Fruit fly (Drosophila melanogaster) whole organism, prepupa: ENCODE data around the gene CG43630.

ENCODE experiments used
- Blimp-1 ChIP-seq: fragments of 200-800 bp; sonication (Bioruptor generic); optimal IDR thresholded peaks from 3 replicates; lab custom pipeline; 2017; ENCODE audit warnings: missing biosample characterization, missing genetic modification characterization, mild to moderate bottlenecking, moderate library complexity, missing genetic modification reagents
- CG10669 ChIP-seq: fragments of 200-800 bp; sonication (Bioruptor generic); optimal IDR thresholded peaks from 3 replicates; lab custom pipeline; 2018; ENCODE audit warnings: missing biosample characterization, mild to moderate bottlenecking, missing genetic modification characterization, moderate library complexity
- CG11294 ChIP-seq: fragments of 200-800 bp; sonication (Bioruptor generic); IDR thresholded peaks from 2 replicates; pipeline ENCODE4 v1.3.6; 2022; ENCODE audit warnings: missing biosample characterization, missing genetic modification characterization
- CG1621 ChIP-seq: fragments of 200-800 bp; sonication (Bioruptor generic); optimal IDR thresholded peaks from 3 replicates; lab custom pipeline; 2018; ENCODE audit warnings: missing biosample characterization, mild to moderate bottlenecking, missing genetic modification characterization
- CG31627 ChIP-seq: fragments of 200-800 bp; sonication (Bioruptor generic); optimal IDR thresholded peaks from 3 replicates; lab custom pipeline; 2016; ENCODE audit warnings: missing biosample characterization, missing genetic modification characterization
- CG32006 ChIP-seq: fragments of 200-800 bp; sonication (Bioruptor generic); optimal IDR thresholded peaks from 3 replicates; lab custom pipeline; 2017; ENCODE audit warnings: missing biosample characterization, mild to moderate bottlenecking, missing genetic modification characterization
- CG34406 ChIP-seq: fragments of 200-800 bp; sonication (Bioruptor generic); optimal IDR thresholded peaks from 3 replicates; lab custom pipeline; 2016; ENCODE audit warnings: missing biosample characterization, missing genetic modification characterization
- CG3919 ChIP-seq: fragments of 200-800 bp; sonication (Bioruptor generic); optimal IDR thresholded peaks from 3 replicates; lab custom pipeline; 2016; ENCODE audit warnings: missing biosample characterization, missing genetic modification characterization
- CG4318 ChIP-seq: fragments of 200-800 bp; sonication (Bioruptor generic); optimal IDR thresholded peaks from 3 replicates; lab custom pipeline; 2017; ENCODE audit warnings: missing biosample characterization, mild to moderate bottlenecking, missing genetic modification characterization
- CG6163 ChIP-seq: fragments of 200-800 bp; sonication (Bioruptor generic); IDR thresholded peaks from 3 replicates; pipeline ENCODE4 v1.3.6; 2022; ENCODE audit warnings: missing biosample characterization, missing genetic modification characterization
- CG6808 ChIP-seq: fragments of 200-800 bp; sonication (Bioruptor generic); optimal IDR thresholded peaks from 3 replicates; lab custom pipeline; 2017; ENCODE audit warnings: missing biosample characterization, missing genetic modification characterization, mild to moderate bottlenecking, moderate library complexity, missing genetic modification reagents
- CG6854 ChIP-seq: fragments of 200-800 bp; sonication (Bioruptor generic); optimal IDR thresholded peaks from 2 replicates; lab custom pipeline; 2017; ENCODE audit warnings: missing biosample characterization, mild to moderate bottlenecking, missing genetic modification characterization
- CG8119 ChIP-seq: fragments of 200-800 bp; sonication (Bioruptor generic); IDR thresholded peaks from 3 replicates; pipeline ENCODE4 v1.3.6; 2022; ENCODE audit warnings: missing biosample characterization, missing genetic modification characterization
- CG8319 ChIP-seq: fragments of 200-800 bp; sonication (Bioruptor generic); optimal IDR thresholded peaks from 3 replicates; lab custom pipeline; 2016; ENCODE audit warnings: missing biosample characterization, missing genetic modification characterization
- CG8632 ChIP-seq: fragments of 200-800 bp; sonication (Bioruptor generic); optimal IDR thresholded peaks from 3 replicates; lab custom pipeline; 2016; ENCODE audit warnings: missing biosample characterization, missing genetic modification characterization
- CG9139 ChIP-seq: fragments of 200-800 bp; sonication (Bioruptor generic); optimal IDR thresholded peaks from 3 replicates; lab custom pipeline; 2017; ENCODE audit warnings: missing biosample characterization, mild to moderate bottlenecking, missing genetic modification characterization
- Eip78C ChIP-seq: fragments of 200-800 bp; sonication (Bioruptor generic); peaks from one replicate; lab custom pipeline; 2016; ENCODE audit warnings: missing biosample characterization, missing genetic modification characterization
- Hr38 ChIP-seq: sonication (Bioruptor generic); optimal IDR thresholded peaks from 2 replicates; lab custom pipeline; 2016; ENCODE audit warnings: missing biosample characterization, missing genetic modification characterization
- Hr39 ChIP-seq: fragments of 200-800 bp; sonication (Bioruptor generic); optimal IDR thresholded peaks from 2 replicates; lab custom pipeline; 2016; ENCODE audit warnings: missing biosample characterization, missing genetic modification characterization
- Smox ChIP-seq: fragments of 200-800 bp; sonication (Bioruptor generic); optimal IDR thresholded peaks from 3 replicates; lab custom pipeline; 2016; ENCODE audit warnings: missing biosample characterization, missing genetic modification characterization
- Sox14 ChIP-seq: fragments of 200-800 bp; sonication (Bioruptor generic); optimal IDR thresholded peaks from 3 replicates; lab custom pipeline; 2016; ENCODE audit warnings: missing biosample characterization, missing genetic modification characterization
- acj6 ChIP-seq: fragments of 200-800 bp; sonication (Bioruptor generic); optimal IDR thresholded peaks from 3 replicates; lab custom pipeline; 2016; ENCODE audit warnings: missing biosample characterization, missing genetic modification characterization
- cyc ChIP-seq: fragments of 200-800 bp; sonication (Bioruptor generic); optimal IDR thresholded peaks from 3 replicates; lab custom pipeline; 2016; ENCODE audit warnings: missing biosample characterization, missing genetic modification characterization
- dsx ChIP-seq: fragments of 200-800 bp; optimal IDR thresholded peaks from 3 replicates; lab custom pipeline; 2019; ENCODE audit warnings: missing biosample characterization, mild to moderate bottlenecking, missing genetic modification characterization, moderate library complexity; ENCODE audit not compliant: poor library complexity, severe bottlenecking
- fd59A ChIP-seq: fragments of 200-800 bp; sonication (Bioruptor generic); optimal IDR thresholded peaks from 2 replicates; lab custom pipeline; 2017; ENCODE audit warnings: missing biosample characterization, mild to moderate bottlenecking, missing genetic modification characterization, missing genetic modification reagents
- lz ChIP-seq: fragments of 200-800 bp; sonication (Bioruptor generic); optimal IDR thresholded peaks from 3 replicates; lab custom pipeline; 2016; ENCODE audit warnings: missing biosample characterization, missing genetic modification characterization
- pdm3 ChIP-seq: fragments of 200-800 bp; sonication (Bioruptor generic); optimal IDR thresholded peaks from 3 replicates; lab custom pipeline; 2016; ENCODE audit warnings: missing biosample characterization, missing genetic modification characterization
- salr ChIP-seq, 2 experiments: fragments of 200-800 bp; sonication (Bioruptor generic); optimal IDR thresholded peaks; 3 replicates each; lab custom pipeline; 2016 to 2018; ENCODE audit warnings: missing biosample characterization in 2 of 2, missing genetic modification characterization in 2 of 2, mild to moderate bottlenecking in 1 of 2
- spab ChIP-seq: fragments of 200-800 bp; sonication (Bioruptor generic); optimal IDR thresholded peaks from 2 replicates; lab custom pipeline; 2017; ENCODE audit warnings: missing biosample characterization, mild to moderate bottlenecking, missing genetic modification characterization, missing genetic modification reagents
- svp ChIP-seq: fragments of 200-800 bp; sonication (Bioruptor generic); peaks from one replicate; lab custom pipeline; 2016; ENCODE audit warnings: missing biosample characterization, missing genetic modification characterization
- topi ChIP-seq: fragments of 200-800 bp; sonication (Bioruptor generic); optimal IDR thresholded peaks from 3 replicates; lab custom pipeline; 2016; ENCODE audit warnings: missing biosample characterization, missing genetic modification characterization

Gene CG43630

DNA sequence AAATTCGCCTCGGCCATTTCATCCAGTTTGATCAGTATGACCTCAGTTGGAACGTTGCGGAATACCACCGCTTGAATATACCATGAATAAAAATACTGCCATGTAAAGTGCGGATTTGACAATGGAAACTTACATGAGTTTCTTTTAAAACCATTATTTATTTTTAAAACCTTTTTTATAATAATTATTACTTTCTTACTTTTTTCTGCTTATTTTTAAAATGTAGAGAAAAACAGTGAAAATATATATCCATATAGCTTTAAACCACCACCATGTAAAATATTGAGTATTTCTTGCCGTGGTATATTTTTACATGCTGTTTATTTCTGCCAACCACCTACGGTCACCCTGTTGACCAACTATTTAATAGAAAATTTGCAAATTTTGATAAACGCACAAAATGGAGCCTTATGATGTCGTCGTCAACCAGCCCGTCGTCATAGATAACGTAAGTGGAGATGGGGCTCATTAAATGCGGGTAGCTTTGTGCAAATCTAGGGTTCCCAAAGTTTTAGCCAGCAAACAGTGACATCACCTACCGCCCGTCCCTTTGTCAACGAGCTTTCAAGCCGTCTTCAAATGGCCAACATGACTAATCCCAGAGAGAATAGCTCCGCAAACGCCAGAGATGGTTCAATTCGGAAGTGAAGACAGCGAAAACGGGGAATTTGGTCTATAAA, 15.5 kb upstream of the CG43630 start, which contains the start of gene Arp1:
TSS of gene Arp1 (plus strand) at position 322 of the 680 bp plus-strand sequence.
- TF ChIP-seq Eip78C (GFP tag; lab: Kevin White, UChicago) (peak; percentile 38), CG34406 (no peak)

DNA sequence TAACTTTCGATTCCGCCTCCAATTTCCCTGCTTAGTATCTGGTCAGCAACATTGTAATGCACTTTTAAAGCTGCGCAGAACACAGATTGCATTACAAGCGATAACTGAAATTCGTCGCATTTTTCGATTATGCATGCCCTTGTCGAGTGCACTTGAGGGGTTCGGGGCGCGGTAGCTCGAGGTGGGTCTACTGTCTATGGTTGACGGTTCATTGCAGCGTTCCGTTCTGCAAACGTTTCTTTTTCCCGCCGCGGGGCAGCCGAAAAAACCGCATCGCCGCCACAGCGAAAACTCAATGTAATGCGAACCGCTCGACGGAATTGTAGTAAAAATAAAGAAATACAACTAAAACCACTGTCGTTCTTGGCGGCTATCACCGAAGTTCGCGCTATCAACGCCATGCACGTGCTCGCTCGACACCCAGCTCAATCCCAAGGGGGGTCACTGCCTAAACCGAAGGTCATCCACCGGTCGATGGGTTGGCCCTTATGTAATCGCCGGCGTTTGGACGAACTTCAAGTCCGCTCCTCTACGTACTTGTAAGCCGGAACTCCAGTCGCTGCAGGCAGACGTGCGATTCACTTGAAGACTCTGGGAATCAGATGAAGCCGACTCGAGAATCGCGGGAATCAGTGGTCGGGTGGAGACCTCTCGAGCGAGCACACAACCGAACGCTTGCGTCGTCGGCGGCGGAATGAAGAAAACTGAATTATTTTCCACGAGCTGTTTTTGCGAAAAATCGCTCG, 12.8 kb upstream of the CG43630 start, which contains the start of gene kar:
TSS of gene kar (minus strand) at position 696 of the 746 bp plus-strand sequence.
- TF ChIP-seq fd59A (GFP tag; lab: Kevin White, UChicago), result no peak
- TF ChIP-seq lz (GFP tag; lab: Kevin White, UChicago), result no peak
- no peak for TF ChIP-seq acj6 (GFP tag; lab: Kevin White, UChicago)
- no peak for TF ChIP-seq CG3919
- no peak for TF ChIP-seq CG4318 (GFP tag; lab: Kevin White, UChicago)
- TF ChIP-seq topi (GFP tag; lab: Kevin White, UChicago), result no peak
- no peak for TF ChIP-seq pdm3 (GFP tag; lab: Kevin White, UChicago)
- no peak for TF ChIP-seq CG6808
- no peak for TF ChIP-seq CG32006 (GFP tag; lab: Kevin White, UChicago)
- TF ChIP-seq CG6854 (GFP tag; lab: Kevin White, UChicago), result no peak
- no peak for TF ChIP-seq spab (GFP tag; lab: Kevin White, UChicago)
- no peak for TF ChIP-seq CG31627
- TF ChIP-seq svp (GFP tag; lab: Kevin White, UChicago), result peak; percentile 94
- TF ChIP-seq CG8632, result no peak
- TF ChIP-seq dsx (GFP tag; lab: Kevin White, UChicago), result peak; percentile 77
- no peak for TF ChIP-seq CG6163
- no peak for TF ChIP-seq Smox (GFP tag; lab: Kevin White, UChicago)

DNA sequence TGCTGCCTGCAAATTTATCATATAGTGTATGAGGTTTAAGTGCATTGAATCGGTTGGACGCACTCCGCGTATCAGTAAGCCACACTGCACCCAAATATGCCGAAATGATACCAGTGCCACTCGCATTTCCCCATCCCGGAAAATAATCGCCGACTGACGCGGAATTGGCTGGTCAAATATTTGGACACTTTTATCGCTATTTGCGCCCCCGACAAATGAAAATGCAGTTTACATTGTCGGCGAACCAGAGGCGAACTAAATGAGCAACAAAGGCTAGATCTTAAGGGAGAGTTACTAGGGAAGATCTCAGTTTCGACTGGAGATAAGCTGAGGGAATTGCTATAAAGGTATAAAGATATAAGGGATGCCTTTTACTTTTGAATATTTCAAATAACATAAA, 12.1 kb upstream of the CG43630 start:
- TF ChIP-seq Eip78C (GFP tag; lab: Kevin White, UChicago) (peak; percentile 20), CG9139 (GFP tag; lab: Kevin White, UChicago) (no peak)

DNA sequence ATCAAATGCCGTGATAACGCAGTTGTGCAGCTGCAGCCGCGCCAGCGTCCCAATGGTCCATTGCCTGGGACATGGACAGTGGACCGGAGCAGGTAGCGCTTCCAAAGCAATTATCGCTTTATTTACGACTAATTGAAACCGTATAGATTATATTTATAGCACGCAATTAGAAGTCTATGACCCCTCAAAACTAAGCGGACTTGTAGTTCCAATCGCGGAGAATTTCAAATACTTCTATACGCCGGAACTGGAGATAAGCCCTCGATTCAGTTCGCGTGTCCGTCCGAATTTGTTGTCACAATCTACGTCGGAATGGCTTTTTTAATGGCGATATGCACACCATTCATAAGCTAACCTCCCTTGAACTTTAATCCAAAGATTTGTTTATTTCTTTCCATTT, 9.2 kb upstream of the CG43630 start:
- no peak for TF ChIP-seq CG4318 (GFP tag; lab: Kevin White, UChicago)
- no peak for TF ChIP-seq pdm3 (GFP tag; lab: Kevin White, UChicago)
- no peak for TF ChIP-seq acj6 (GFP tag; lab: Kevin White, UChicago)
- TF ChIP-seq dsx (GFP tag; lab: Kevin White, UChicago), result no peak
- no peak for TF ChIP-seq CG8319
- no peak for TF ChIP-seq cyc
- no peak for TF ChIP-seq Blimp-1 (GFP tag; lab: Kevin White, UChicago)
- TF ChIP-seq Smox (GFP tag; lab: Kevin White, UChicago), result no peak
- no peak for TF ChIP-seq CG1621 (tag; lab: Kevin White, UChicago)
- TF ChIP-seq Hr38 (GFP tag; lab: Kevin White, UChicago), result no peak
- TF ChIP-seq CG8119 (GFP tag; lab: Robert Waterston, UW), result no peak

DNA sequence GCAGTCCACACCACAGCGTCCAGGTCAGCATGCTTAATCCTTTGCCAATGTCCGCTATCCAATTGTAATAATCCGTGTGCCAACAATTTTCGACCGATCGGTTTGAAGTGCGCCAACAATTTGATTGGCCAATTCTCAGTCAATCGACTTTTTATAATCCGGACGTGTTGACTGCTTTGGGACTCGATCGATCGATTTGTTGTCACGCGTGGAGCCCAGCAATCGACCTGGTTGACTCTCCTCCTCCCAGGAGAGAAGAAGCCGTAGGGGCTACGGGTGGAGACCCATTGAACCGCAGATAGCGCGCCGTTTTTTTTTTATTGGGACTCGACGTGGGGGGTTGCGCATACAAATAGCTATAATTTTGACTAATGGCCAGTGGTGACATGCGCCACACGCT, 5.2 kb upstream of the CG43630 start, which contains the start of gene Cyp313a4:
TSS of gene Cyp313a4 (minus strand) at position 101 of the 400 bp plus-strand sequence.
- TF ChIP-seq svp (GFP tag; lab: Kevin White, UChicago), result peak; percentile 79
- TF ChIP-seq CG32006 (GFP tag; lab: Kevin White, UChicago), result no peak

DNA sequence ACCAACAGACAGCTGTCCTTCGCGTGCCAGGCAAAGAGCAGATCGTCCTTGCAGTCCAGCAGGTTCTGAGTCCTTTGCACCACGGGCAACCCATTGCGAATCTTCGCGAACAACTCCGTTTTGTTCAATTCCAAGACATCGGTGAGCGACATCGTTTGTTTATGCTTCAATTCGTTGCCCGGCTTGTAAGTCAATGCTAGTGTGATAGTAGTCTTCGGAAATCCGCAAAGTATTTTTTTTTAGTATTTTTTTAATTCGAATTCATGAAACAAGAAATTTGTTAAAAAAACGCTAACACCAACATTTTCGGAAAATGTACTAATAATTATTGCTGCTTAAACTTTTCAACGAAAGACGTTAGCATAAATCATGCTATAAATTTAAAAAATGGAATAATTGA, 2.8 kb upstream of the CG43630 start, which contains the start of gene mbo:
TSS of gene mbo (minus strand) at position 203 of the 400 bp plus-strand sequence.
- TF ChIP-seq Hr39 (GFP tag; lab: Kevin White, UChicago) (no peak), acj6 (GFP tag; lab: Kevin White, UChicago) (no peak), CG8632 (no peak), Sox14 (GFP tag; lab: Kevin White, UChicago) (no peak), CG8119 (GFP tag; lab: Robert Waterston, UW) (no peak), fd59A (GFP tag; lab: Kevin White, UChicago) (no peak), svp (GFP tag; lab: Kevin White, UChicago) (no peak), Hr38 (GFP tag; lab: Kevin White, UChicago) (no peak), salr (GFP tag; optimal IDR thresholded peaks at IDR 0.05; lab: Kevin White, UChicago) (no peak), spab (GFP tag; lab: Kevin White, UChicago) (no peak), CG10669 (GFP tag; lab: Kevin White, UChicago) (no peak), CG8319 (no peak), CG11294 (GFP tag; lab: Robert Waterston, UW) (no peak)
- TF ChIP-seq, all 60 proteins: peak for 0
